Fruit fly (Drosophila melanogaster) Kc167 (cell line): ENCODE data around the gene bard.

ENCODE experiments used
- h ChIP-seq: fragments of >200 bp; optimal IDR thresholded peaks from 3 replicates; lab custom pipeline; 2018; ENCODE audit warnings: missing external identifiers
- insv ChIP-seq: fragments of >200 bp; optimal IDR thresholded peaks from 3 replicates; lab custom pipeline; 2018; ENCODE audit warnings: missing external identifiers
- psq ChIP-seq: fragments of >200 bp; optimal IDR thresholded peaks from 2 replicates; lab custom pipeline; 2017; ENCODE audit warnings: missing external identifiers
- ttk ChIP-seq: sonication (Bioruptor generic); optimal IDR thresholded peaks from 2 replicates; lab custom pipeline; 2017; ENCODE audit warnings: missing external identifiers

DNA sequence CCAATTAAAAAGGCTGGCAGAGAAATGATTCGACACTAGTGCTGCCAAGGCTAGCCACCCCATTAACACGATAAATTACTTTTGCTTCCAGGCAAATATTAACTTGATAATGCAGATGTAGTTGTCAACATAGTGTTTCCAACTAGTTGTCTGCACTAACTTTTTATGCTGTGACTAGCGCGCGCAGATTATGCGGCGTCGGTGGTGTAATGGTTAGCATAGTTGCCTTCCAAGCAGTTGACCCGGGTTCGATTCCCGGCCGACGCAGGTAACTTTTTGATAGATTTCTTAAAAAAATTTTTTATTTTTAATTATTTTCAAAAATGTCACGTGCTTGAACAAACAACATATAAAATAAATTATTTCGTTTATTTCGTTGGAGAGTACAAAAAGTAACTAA lies 27.6 kb downstream of the bard start:
- TF ChIP-seq h (lab: Kevin White, UChicago) (no peak), psq (lab: Kevin White, UChicago) (no peak), insv (lab: Kevin White, UChicago) (no peak), ttk (lab: Kevin White, UChicago) (no peak)
